Worm (Caenorhabditis elegans): Measurements from ENCODE around the gene F46C8.8.
A peak's percentile ranks its signal among the peaks of the same experiment; 100 is the strongest.

- TF ChIP-seq nhr-120 (GFP tag; IDR thresholded peaks at IDR 0.05) (no peak), nfyb-1 (GFP tag; IDR thresholded peaks at IDR 0.05) (no peak), madf-8 (GFP tag; conservative IDR thresholded peaks at IDR 0.05) (no peak), ets-4 (GFP tag; optimal IDR thresholded peaks at IDR 0.05) (no peak), rpc-1 (optimal IDR thresholded peaks at IDR 0.05) (peak; percentile 94), rpc-1 (tag; optimal IDR thresholded peaks at IDR 0.05) (peak; percentile 96), lsl-1 (GFP tag; optimal IDR thresholded peaks at IDR 0.05) (no peak), let-526 (GFP tag; IDR thresholded peaks at IDR 0.05) (no peak)
Observed at ce11 chrX:7507141-7507540, 47.1 kb downstream of the F46C8.8 start.

All from whole organism, young adult.